Fruit fly (Drosophila melanogaster) whole organism, embryonic: ENCODE measurements around the gene CG1965.

Experiments used
- Aef1 ChIP-seq: fragments of 200-800 bp; sonication (Bioruptor generic); IDR thresholded peaks from 3 replicates; pipeline ENCODE4 v1.3.6; 2022; ENCODE audit warnings: missing biosample characterization, missing genetic modification characterization
- Asciz ChIP-seq: fragments of 200-800 bp; sonication (Bioruptor generic); optimal IDR thresholded peaks from 2 replicates; lab custom pipeline; 2017; ENCODE audit warnings: missing biosample characterization, mild to moderate bottlenecking, missing genetic modification characterization, missing genetic modification reagents
- Bteb2 ChIP-seq: fragments of 200-800 bp; sonication (Bioruptor generic); optimal IDR thresholded peaks from 2 replicates; lab custom pipeline; 2016; ENCODE audit warnings: missing biosample characterization, missing genetic modification characterization
- CG10321 ChIP-seq: fragments of 200-800 bp; sonication (Bioruptor generic); IDR thresholded peaks from 2 replicates; pipeline ENCODE4 v1.3.6; 2022; ENCODE audit warnings: missing biosample characterization, missing genetic modification characterization
- CG10366 ChIP-seq: fragments of 200-800 bp; sonication (Bioruptor generic); IDR thresholded peaks from 2 replicates; pipeline ENCODE4 v1.3.6; 2022; ENCODE audit warnings: missing biosample characterization, missing genetic modification characterization
- CG10959 ChIP-seq: fragments of 200-800 bp; sonication (Bioruptor generic); IDR thresholded peaks from 2 replicates; pipeline ENCODE4 v1.3.6; 2022; ENCODE audit warnings: missing biosample characterization, missing genetic modification characterization
- CG12071 ChIP-seq: fragments of 200-800 bp; sonication (Bioruptor generic); optimal IDR thresholded peaks from 3 replicates; lab custom pipeline; 2018; ENCODE audit warnings: missing biosample characterization, mild to moderate bottlenecking, missing genetic modification characterization
- CG13296 ChIP-seq: fragments of 200-800 bp; sonication (Bioruptor generic); optimal IDR thresholded peaks from 3 replicates; lab custom pipeline; 2018; ENCODE audit warnings: missing biosample characterization, mild to moderate bottlenecking, missing genetic modification characterization
- CG14050 ChIP-seq: fragments of 200-800 bp; sonication (Bioruptor generic); IDR thresholded peaks from 3 replicates; pipeline ENCODE4 v1.3.6; 2022; ENCODE audit warnings: missing biosample characterization, missing genetic modification characterization
- CG14965 ChIP-seq: fragments of 200-800 bp; sonication (Bioruptor generic); optimal IDR thresholded peaks from 2 replicates; lab custom pipeline; 2016; ENCODE audit warnings: missing biosample characterization, missing genetic modification characterization, borderline replicate concordance
- CG1603 ChIP-seq: fragments of 200-800 bp; sonication (Bioruptor generic); optimal IDR thresholded peaks from 2 replicates; lab custom pipeline; 2019; ENCODE audit warnings: missing biosample characterization, mild to moderate bottlenecking, missing genetic modification characterization, moderate library complexity
- CG16863 ChIP-seq: fragments of 200-800 bp; sonication (Bioruptor generic); optimal IDR thresholded peaks from 3 replicates; lab custom pipeline; 2016; ENCODE audit warnings: missing biosample characterization, missing genetic modification characterization
- CG17328 ChIP-seq: fragments of 200-800 bp; sonication (Bioruptor generic); IDR thresholded peaks from 2 replicates; pipeline ENCODE4 v1.3.6; 2022; ENCODE audit warnings: missing biosample characterization, missing genetic modification characterization
- CG17385 ChIP-seq: fragments of 200-800 bp; sonication (Bioruptor generic); optimal IDR thresholded peaks from 3 replicates; lab custom pipeline; 2018; ENCODE audit warnings: missing biosample characterization, mild to moderate bottlenecking, missing genetic modification characterization
- CG18262 ChIP-seq: fragments of 200-800 bp; optimal IDR thresholded peaks from 3 replicates; lab custom pipeline; 2019; ENCODE audit warnings: missing biosample characterization, mild to moderate bottlenecking, missing genetic modification characterization, moderate library complexity
- CG2116 ChIP-seq: fragments of 200-800 bp; sonication (Bioruptor generic); optimal IDR thresholded peaks from 3 replicates; lab custom pipeline; 2018; ENCODE audit warnings: missing biosample characterization, mild to moderate bottlenecking, missing genetic modification characterization
- CG2129 ChIP-seq: fragments of 200-800 bp; sonication (Bioruptor generic); IDR thresholded peaks from 2 replicates; pipeline ENCODE4 v1.3.6; 2022; ENCODE audit warnings: missing biosample characterization, missing genetic modification characterization; ENCODE audit not compliant: partially characterized antibody
- CG32767 ChIP-seq: fragments of 200-800 bp; sonication (Bioruptor generic); IDR thresholded peaks from 2 replicates; pipeline ENCODE4 v1.3.6; 2022; ENCODE audit warnings: missing biosample characterization, missing genetic modification characterization
- CG3281 ChIP-seq: fragments of 200-800 bp; sonication (Bioruptor generic); optimal IDR thresholded peaks from 3 replicates; lab custom pipeline; 2017; ENCODE audit warnings: missing biosample characterization, mild to moderate bottlenecking, missing genetic modification characterization
- CG34376 ChIP-seq: fragments of 200-800 bp; sonication (Bioruptor generic); optimal IDR thresholded peaks from 2 replicates; lab custom pipeline; 2018; ENCODE audit warnings: missing biosample characterization, mild to moderate bottlenecking, missing genetic modification characterization
- CG3847 ChIP-seq: fragments of 200-800 bp; sonication (Bioruptor generic); IDR thresholded peaks from 2 replicates; pipeline ENCODE4 v1.3.6; 2022; ENCODE audit warnings: missing biosample characterization, missing genetic modification characterization
- CG42726 ChIP-seq: fragments of 200-800 bp; sonication (Bioruptor generic); IDR thresholded peaks from 2 replicates; pipeline ENCODE4 v1.3.6; 2022; ENCODE audit warnings: missing biosample characterization, missing genetic modification characterization; ENCODE audit not compliant: partially characterized antibody
- CG4360 ChIP-seq: fragments of 200-800 bp; sonication (Bioruptor generic); IDR thresholded peaks from 2 replicates; pipeline ENCODE4 v1.3.6; 2022; ENCODE audit warnings: missing biosample characterization, missing genetic modification characterization
- CG4424 ChIP-seq: fragments of 200-800 bp; sonication (Bioruptor generic); optimal IDR thresholded peaks from 3 replicates; lab custom pipeline; 2016; ENCODE audit warnings: missing biosample characterization, missing genetic modification characterization
- CG6254 ChIP-seq: fragments of 200-800 bp; sonication (Bioruptor generic); optimal IDR thresholded peaks from 3 replicates; lab custom pipeline; 2017; ENCODE audit warnings: mild to moderate bottlenecking, missing biosample characterization, missing genetic modification reagents, missing genetic modification characterization
- CG6689 ChIP-seq: fragments of 200-800 bp; sonication (Bioruptor generic); IDR thresholded peaks from 2 replicates; pipeline ENCODE4 v1.3.6; 2022; ENCODE audit warnings: missing biosample characterization, missing genetic modification characterization
- CG8359 ChIP-seq: fragments of 200-800 bp; sonication (Bioruptor generic); optimal IDR thresholded peaks from 2 replicates; lab custom pipeline; 2017; ENCODE audit warnings: missing biosample characterization, mild to moderate bottlenecking, missing genetic modification characterization, borderline replicate concordance
- CG8924 ChIP-seq: fragments of 200-800 bp; optimal IDR thresholded peaks from 3 replicates; lab custom pipeline; 2019; ENCODE audit warnings: missing biosample characterization, mild to moderate bottlenecking, missing genetic modification characterization, moderate library complexity
- CG9876 ChIP-seq: fragments of 200-800 bp; sonication (Bioruptor generic); optimal IDR thresholded peaks from 2 replicates; lab custom pipeline; 2016; ENCODE audit warnings: missing biosample characterization, missing genetic modification characterization
- CG9932 ChIP-seq: fragments of 200-800 bp; sonication (Bioruptor generic); IDR thresholded peaks from 2 replicates; pipeline ENCODE4 v1.3.6; 2022; ENCODE audit warnings: missing biosample characterization, missing genetic modification characterization
- Dfd ChIP-seq, 2 experiments: fragments of >200 bp; optimal IDR thresholded peaks; 2 replicates each; lab custom pipeline; 2017; ENCODE audit warnings: missing biosample characterization in 2 of 2, missing genetic modification characterization in 2 of 2
- Eip74EF ChIP-seq, 2 experiments: fragments of 200-800 bp in 1 of 2; fragments of >200 bp in 1 of 2; sonication (Bioruptor generic) in 1 of 2; optimal IDR thresholded peaks; 2 replicates each; lab custom pipeline; 2017 to 2019; ENCODE audit warnings: missing biosample characterization in 2 of 2, missing genetic modification characterization in 2 of 2, mild to moderate bottlenecking in 1 of 2, moderate library complexity in 1 of 2
- Ets65A ChIP-seq: fragments of 200-800 bp; sonication (Bioruptor generic); peaks from one replicate; lab custom pipeline; 2016; ENCODE audit warnings: missing biosample characterization, missing genetic modification characterization
- Fer2 ChIP-seq: fragments of 200-800 bp; sonication (Bioruptor generic); optimal IDR thresholded peaks from 2 replicates; lab custom pipeline; 2018; ENCODE audit warnings: missing biosample characterization, mild to moderate bottlenecking, missing genetic modification characterization, moderate library complexity
- H15 ChIP-seq: fragments of 200-800 bp; sonication (Bioruptor generic); IDR thresholded peaks from 3 replicates; pipeline ENCODE4 v1.3.6; 2022; ENCODE audit warnings: missing biosample characterization, missing genetic modification characterization
- HLH4C ChIP-seq: fragments of 200-800 bp; sonication (Bioruptor generic); IDR thresholded peaks from 3 replicates; pipeline ENCODE4 v1.3.6; 2022; ENCODE audit warnings: missing biosample characterization, missing genetic modification characterization; ENCODE audit not compliant: partially characterized antibody
- Hr3 ChIP-seq: fragments of 200-800 bp; sonication (Bioruptor generic); optimal IDR thresholded peaks from 3 replicates; lab custom pipeline; 2016; ENCODE audit warnings: missing biosample characterization, missing genetic modification characterization
- Lpt ChIP-seq: fragments of >200 bp; optimal IDR thresholded peaks from 2 replicates; lab custom pipeline; 2018; ENCODE audit warnings: missing biosample characterization, missing genetic modification characterization
- Med ChIP-seq: fragments of 200-800 bp; sonication (Bioruptor generic); peaks from one replicate; lab custom pipeline; 2016; ENCODE audit warnings: missing biosample characterization, missing genetic modification characterization, mild to moderate bottlenecking, inconsistent platforms, moderate library complexity
- Oaz ChIP-seq: fragments of 200-800 bp; sonication (Bioruptor generic); IDR thresholded peaks from 2 replicates; pipeline ENCODE4 v1.3.6; 2022; ENCODE audit warnings: missing biosample characterization, missing genetic modification characterization
- Sry-δ ChIP-seq: fragments of 200-800 bp; sonication (Bioruptor generic); optimal IDR thresholded peaks from 2 replicates; lab custom pipeline; 2016; ENCODE audit warnings: missing biosample characterization, missing genetic modification characterization
- aop ChIP-seq: fragments of 200-800 bp; sonication (Bioruptor generic); IDR thresholded peaks from 2 replicates; pipeline ENCODE4 v1.3.6; 2022; ENCODE audit warnings: missing biosample characterization, missing genetic modification characterization
- ato ChIP-seq: fragments of 200-800 bp; sonication (Bioruptor generic); IDR thresholded peaks from 2 replicates; pipeline ENCODE4 v1.3.6; 2022; ENCODE audit warnings: missing biosample characterization, missing genetic modification characterization; ENCODE audit not compliant: partially characterized antibody
- bab2 ChIP-seq: fragments of 200-800 bp; sonication (Bioruptor generic); optimal IDR thresholded peaks from 2 replicates; lab custom pipeline; 2016; ENCODE audit warnings: missing biosample characterization, missing genetic modification characterization
- bsh ChIP-seq, 2 experiments: fragments of 200-800 bp; sonication (Bioruptor generic); optimal IDR thresholded peaks; 2 replicates each; lab custom pipeline; 2017 to 2018; ENCODE audit warnings: mild to moderate bottlenecking in 2 of 2, missing biosample characterization in 2 of 2, missing genetic modification characterization in 2 of 2, moderate library complexity in 1 of 2
- dpn ChIP-seq, 2 experiments: fragments of 200-800 bp; sonication (Bioruptor generic); optimal IDR thresholded peaks; 3 replicates each; lab custom pipeline; 2016; ENCODE audit warnings: missing biosample characterization in 2 of 2, missing genetic modification characterization in 2 of 2
- lbe ChIP-seq: fragments of 200-800 bp; sonication (Bioruptor generic); optimal IDR thresholded peaks from 2 replicates; lab custom pipeline; 2016; ENCODE audit warnings: missing biosample characterization, mild to moderate bottlenecking, missing genetic modification characterization
- nerfin-1 ChIP-seq: fragments of 200-800 bp; sonication (Bioruptor generic); optimal IDR thresholded peaks from 3 replicates; lab custom pipeline; 2019; ENCODE audit warnings: missing biosample characterization, mild to moderate bottlenecking, missing genetic modification characterization, moderate library complexity
- onecut ChIP-seq: fragments of 200-800 bp; sonication (Bioruptor generic); IDR thresholded peaks from 2 replicates; pipeline ENCODE4 v1.3.6; 2022; ENCODE audit warnings: missing biosample characterization, missing genetic modification characterization
- pfk ChIP-seq: fragments of 200-800 bp; sonication (Bioruptor generic); optimal IDR thresholded peaks from 2 replicates; lab custom pipeline; 2018; ENCODE audit warnings: missing biosample characterization, mild to moderate bottlenecking, missing genetic modification characterization, moderate library complexity
- rib ChIP-seq: fragments of 200-800 bp; sonication (Bioruptor generic); IDR thresholded peaks from 2 replicates; pipeline ENCODE4 v1.3.6; 2022; ENCODE audit warnings: missing biosample characterization, missing genetic modification characterization

The CG1965 gene

DNA sequence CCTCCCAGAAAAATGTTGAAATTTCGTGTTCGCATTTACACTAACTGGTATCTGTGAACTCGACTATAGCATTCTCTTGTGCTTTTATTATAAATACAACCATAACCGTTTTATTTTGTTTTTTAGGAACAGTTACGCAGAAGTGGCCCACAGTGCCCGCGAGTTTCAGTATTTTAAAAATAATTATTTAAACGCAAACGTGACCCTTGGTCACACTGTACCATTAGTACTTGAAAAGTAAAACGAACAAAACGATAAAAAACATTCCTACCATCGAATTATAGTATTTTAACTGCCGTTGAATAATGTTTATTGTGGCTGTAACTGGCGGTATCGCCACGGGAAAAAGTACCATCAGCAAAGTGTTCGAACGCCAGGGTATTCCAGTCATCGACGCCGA, 14.8 kb downstream of the CG1965 start, which contains the start of gene Dpck (continued):
- TF ChIP-seq CG13296 (GFP tag; lab: Kevin White, UChicago): peak; percentile 16
- TF ChIP-seq CG17385 (GFP tag; lab: Kevin White, UChicago): no peak
- TF ChIP-seq aop: no peak
- TF ChIP-seq pfk (GFP tag; lab: Kevin White, UChicago): peak; percentile 37
- TF ChIP-seq ato (GFP tag; lab: Robert Waterston, UW): no peak
- peak; percentile 38 for TF ChIP-seq lbe (GFP tag; lab: Kevin White, UChicago)
- no peak for TF ChIP-seq CG16863
- no peak for TF ChIP-seq Dfd (GFP tag; optimal IDR thresholded peaks at IDR 0.05; lab: Kevin White, UChicago)
- TF ChIP-seq bsh (GFP tag; optimal IDR thresholded peaks at IDR 0.05; lab: Kevin White, UChicago): no peak
- TF ChIP-seq CG14050 (GFP tag; lab: Robert Waterston, UW): no peak
- peak; percentile 30 for TF ChIP-seq CG4424 (GFP tag; lab: Kevin White, UChicago)
- TF ChIP-seq CG9932 (GFP tag; lab: Robert Waterston, UW): peak; percentile 10; the same call in 1 of the 2 replicates
- no peak for TF ChIP-seq Bteb2 (GFP tag; lab: Kevin White, UChicago)
- TF ChIP-seq Asciz: no peak
- TF ChIP-seq CG2129 (GFP tag; lab: Robert Waterston, UW): no peak
- TF ChIP-seq Lpt (GFP tag; lab: Kevin White, UChicago): no peak
- TF ChIP-seq bab2 (GFP tag; lab: Kevin White, UChicago): peak; percentile 7
- no peak for TF ChIP-seq rib
- no peak for TF ChIP-seq CG10321 (GFP tag; lab: Robert Waterston, UW)
- peak; percentile 4 for TF ChIP-seq CG12071 (GFP tag; lab: Kevin White, UChicago)
- no peak for TF ChIP-seq CG10959
- TF ChIP-seq CG18262 (tag; lab: Kevin White, UChicago): peak; percentile 28
- 0 out of 2 replicates have a peak, but pooled peaks have one; percentile 32 for TF ChIP-seq CG3847 (GFP tag; lab: Robert Waterston, UW)
- peak; percentile 51 for TF ChIP-seq CG1603 (tag; lab: Kevin White, UChicago)
- TF ChIP-seq Aef1: no peak
- TF ChIP-seq CG14965 (GFP tag; lab: Kevin White, UChicago): no peak
- no peak for TF ChIP-seq HLH4C
- peak; percentile 34 for TF ChIP-seq CG8924
- TF ChIP-seq CG10366 (GFP tag; lab: Robert Waterston, UW): no peak; the same call in 1 of the 2 replicates
- peak; percentile 1 for TF ChIP-seq CG3281 (GFP tag; lab: Kevin White, UChicago)
- no peak for TF ChIP-seq CG9876
- TF ChIP-seq Oaz (GFP tag; lab: Robert Waterston, UW): no peak
- TF ChIP-seq CG6689 (GFP tag; lab: Robert Waterston, UW): no peak
- TF ChIP-seq CG4360 (GFP tag; lab: Robert Waterston, UW): no peak
- TF ChIP-seq Fer2 (tag; lab: Kevin White, UChicago): no peak
- peak; percentile 6 for TF ChIP-seq nerfin-1 (tag; lab: Kevin White, UChicago)
- TF ChIP-seq CG17328: no peak
- TF ChIP-seq CG8359 (GFP tag; lab: Kevin White, UChicago): no peak
- peak; percentile 80 for TF ChIP-seq Med (GFP tag; lab: Kevin White, UChicago)
- TF ChIP-seq CG34376 (GFP tag; lab: Kevin White, UChicago): peak; percentile 52
- peak; percentile 19 for TF ChIP-seq CG2116 (GFP tag; lab: Kevin White, UChicago)
- no peak for TF ChIP-seq CG32767 (GFP tag; lab: Robert Waterston, UW)
- no peak for TF ChIP-seq CG42726 (GFP tag; lab: Robert Waterston, UW)
- peak; percentile 1 for TF ChIP-seq Hr3 (GFP tag; lab: Kevin White, UChicago)
- TF ChIP-seq H15 (GFP tag; lab: Robert Waterston, UW): no peak
- TF ChIP-seq CG6254 (GFP tag; lab: Kevin White, UChicago): no peak
- 0 out of 2 replicates have a peak, but pooled peaks have one; percentile 13 for TF ChIP-seq onecut (GFP tag; lab: Robert Waterston, UW)
- no peak for TF ChIP-seq Sry-δ
- peak; percentile 95 for TF ChIP-seq Ets65A (GFP tag; lab: Kevin White, UChicago)
- TF ChIP-seq Eip74EF (GFP tag; optimal IDR thresholded peaks at IDR 0.05; lab: Kevin White, UChicago): peak in 1 of 2 experiments; percentile 12
- TF ChIP-seq dpn (GFP tag; optimal IDR thresholded peaks at IDR 0.05; lab: Kevin White, UChicago): peak in 1 of 2 experiments; percentile 11
